Fruit fly (Drosophila melanogaster): ENCODE results near the gene CG11322.

The CG11322 gene

dm6 chr2L:6787029-6787972 is 27.9 kb upstream of the CG11322 start (continued):
- TF ChIP-seq bab2 (GFP tag; optimal IDR thresholded peaks at IDR 0.05) (peak; percentile 96), CG17829 (tag; optimal IDR thresholded peaks at IDR 0.05) (peak; percentile 94), pb (GFP tag; optimal IDR thresholded peaks at IDR 0.05) (peak; percentile 96), CG17802 (tag; optimal IDR thresholded peaks at IDR 0.05) (peak; percentile 64), CG34422 (GFP tag; IDR thresholded peaks at IDR 0.05) (peak; percentile 83), CrebB (tag; optimal IDR thresholded peaks at IDR 0.05) (peak; percentile 86), toy (GFP tag; IDR thresholded peaks at IDR 0.05) (peak; percentile 9; the same call in 1 of the 2 replicates), B-H1 (GFP tag; IDR thresholded peaks at IDR 0.05) (peak; percentile 82), CG2875 (GFP tag; optimal IDR thresholded peaks at IDR 0.05) (peak; percentile 86), mld (GFP tag; IDR thresholded peaks at IDR 0.05; ENCODE audit: partially characterized antibody) (no peak), grn (GFP tag; optimal IDR thresholded peaks at IDR 0.05) (peak; percentile 89), CG7745 (tag; optimal IDR thresholded peaks at IDR 0.05) (no peak), vnd (GFP tag; IDR thresholded peaks at IDR 0.05; ENCODE audit: partially characterized antibody) (no peak), Awh (GFP tag; IDR thresholded peaks at IDR 0.05) (peak; percentile 53), sob (GFP tag; IDR thresholded peaks at IDR 0.05) (peak; percentile 77), CG11723 (GFP tag; optimal IDR thresholded peaks at IDR 0.05) (peak; percentile 95), CG9215 (GFP tag; IDR thresholded peaks at IDR 0.05) (peak; percentile 92), CG9817 (tag; optimal IDR thresholded peaks at IDR 0.05) (peak; percentile 90), Nf-YA (GFP tag; IDR thresholded peaks at IDR 0.05) (peak; percentile 56), ems (GFP tag; optimal IDR thresholded peaks at IDR 0.05) (peak; percentile 94), Sox102F (GFP tag; optimal IDR thresholded peaks at IDR 0.05) (peak; percentile 92), HLH4C (GFP tag; IDR thresholded peaks at IDR 0.05; ENCODE audit: partially characterized antibody) (peak; percentile 47; the same call in 1 of the 3 replicates), jumu (GFP tag; optimal IDR thresholded peaks at IDR 0.05) (peak; percentile 97), Med (GFP tag) (peak; percentile 98), Neu2 (GFP tag; optimal IDR thresholded peaks at IDR 0.05; ENCODE audit: borderline replicate concordance) (peak; percentile 88), CG7928 (GFP tag; optimal IDR thresholded peaks at IDR 0.05) (peak; percentile 70), CG11085 (GFP tag; IDR thresholded peaks at IDR 0.05) (peak; percentile 66), gsb (GFP tag; IDR thresholded peaks at IDR 0.05) (peak; percentile 83), ssp (GFP tag; IDR thresholded peaks at IDR 0.05) (peak; percentile 75), br (optimal IDR thresholded peaks at IDR 0.05) (no peak), Bgb (GFP tag; IDR thresholded peaks at IDR 0.05; ENCODE audit: partially characterized antibody) (peak; percentile 76), vvl (GFP tag; IDR thresholded peaks at IDR 0.05) (peak; percentile 93), D19A (tag; optimal IDR thresholded peaks at IDR 0.05) (peak; percentile 91), Fer3 (tag; optimal IDR thresholded peaks at IDR 0.05) (peak; percentile 88), CG4707 (GFP tag; optimal IDR thresholded peaks at IDR 0.05) (peak; percentile 66), CG5180 (GFP tag; optimal IDR thresholded peaks at IDR 0.05) (peak; percentile 88), MESR4 (GFP tag; optimal IDR thresholded peaks at IDR 0.05) (peak; percentile 0), CG7786 (GFP tag; optimal IDR thresholded peaks at IDR 0.05) (peak; percentile 97), CG31388 (GFP tag; optimal IDR thresholded peaks at IDR 0.05) (peak; percentile 88), CG15479 (GFP tag; optimal IDR thresholded peaks at IDR 0.05) (no peak), CG17612 (GFP tag; IDR thresholded peaks at IDR 0.05) (peak; percentile 77), HLHmδ (GFP tag; optimal IDR thresholded peaks at IDR 0.05) (no peak), chinmo (GFP tag; IDR thresholded peaks at IDR 0.05; ENCODE audit: partially characterized antibody) (peak; percentile 94), Bteb2 (GFP tag; optimal IDR thresholded peaks at IDR 0.05) (peak; percentile 94), Hr39 (optimal IDR thresholded peaks at IDR 0.05) (no peak), Dip2 (GFP tag; IDR thresholded peaks at IDR 0.05) (peak; percentile 55; the same call in 1 of the 2 replicates), CG10565 (GFP tag; optimal IDR thresholded peaks at IDR 0.05) (peak; percentile 85), CG1603 (tag; optimal IDR thresholded peaks at IDR 0.05) (peak; percentile 78)

All from whole organism, embryonic.